Fruit fly (Drosophila melanogaster) whole organism, embryonic: ENCODE data around the gene TTLL1A.

Experiments
- Adf1 ChIP-seq: fragments of 200-800 bp; sonication (Bioruptor generic); IDR thresholded peaks from 2 replicates; pipeline ENCODE4 v1.3.6; 2022; ENCODE audit warnings: missing biosample characterization, missing genetic modification characterization
- C15 ChIP-seq: fragments of 200-800 bp; sonication (Bioruptor generic); IDR thresholded peaks from 3 replicates; pipeline ENCODE4 v1.3.6; 2022; ENCODE audit warnings: missing biosample characterization, missing genetic modification characterization
- CG13123 ChIP-seq: fragments of 200-800 bp; sonication (Bioruptor generic); optimal IDR thresholded peaks from 2 replicates; lab custom pipeline; 2016; ENCODE audit warnings: missing biosample characterization, missing genetic modification characterization
- CG14050 ChIP-seq: fragments of 200-800 bp; sonication (Bioruptor generic); IDR thresholded peaks from 3 replicates; pipeline ENCODE4 v1.3.6; 2022; ENCODE audit warnings: missing biosample characterization, missing genetic modification characterization
- CG1529 ChIP-seq: fragments of 200-800 bp; sonication (Bioruptor generic); optimal IDR thresholded peaks from 3 replicates; lab custom pipeline; 2018; ENCODE audit warnings: missing biosample characterization, missing genetic modification characterization
- CG16863 ChIP-seq: fragments of 200-800 bp; sonication (Bioruptor generic); optimal IDR thresholded peaks from 3 replicates; lab custom pipeline; 2016; ENCODE audit warnings: missing biosample characterization, missing genetic modification characterization
- CG17328 ChIP-seq: fragments of 200-800 bp; sonication (Bioruptor generic); IDR thresholded peaks from 2 replicates; pipeline ENCODE4 v1.3.6; 2022; ENCODE audit warnings: missing biosample characterization, missing genetic modification characterization
- CG17802 ChIP-seq: fragments of 200-800 bp; sonication (Bioruptor generic); optimal IDR thresholded peaks from 2 replicates; lab custom pipeline; 2018; ENCODE audit warnings: missing biosample characterization, mild to moderate bottlenecking, missing genetic modification characterization, moderate library complexity
- CG2116 ChIP-seq: fragments of 200-800 bp; sonication (Bioruptor generic); optimal IDR thresholded peaks from 3 replicates; lab custom pipeline; 2018; ENCODE audit warnings: missing biosample characterization, mild to moderate bottlenecking, missing genetic modification characterization
- CG32532 ChIP-seq: fragments of 200-800 bp; sonication (Bioruptor generic); IDR thresholded peaks from 2 replicates; pipeline ENCODE4 v1.3.6; 2022; ENCODE audit warnings: missing biosample characterization, missing genetic modification characterization
- CG3726 ChIP-seq: fragments of 200-800 bp; sonication (Bioruptor generic); IDR thresholded peaks from 3 replicates; pipeline ENCODE4, ENCODE4 v1.3.6; 2022; ENCODE audit warnings: missing biosample characterization, missing genetic modification characterization
- CG4820 ChIP-seq: fragments of 200-800 bp; sonication (Bioruptor generic); optimal IDR thresholded peaks from 3 replicates; lab custom pipeline; 2016; ENCODE audit warnings: missing biosample characterization, missing genetic modification characterization
- CG4854 ChIP-seq: fragments of 200-800 bp; sonication (Bioruptor generic); optimal IDR thresholded peaks from 2 replicates; lab custom pipeline; 2016; ENCODE audit warnings: missing biosample characterization, missing genetic modification characterization, inconsistent platforms
- CG6765 ChIP-seq: fragments of 200-800 bp; sonication (Bioruptor generic); optimal IDR thresholded peaks from 3 replicates; lab custom pipeline; 2017; ENCODE audit warnings: missing biosample characterization, mild to moderate bottlenecking, missing genetic modification characterization
- CG6813 ChIP-seq: fragments of 200-800 bp; sonication (Bioruptor generic); optimal IDR thresholded peaks from 2 replicates; lab custom pipeline; 2017; ENCODE audit warnings: missing biosample characterization, missing genetic modification characterization, mild to moderate bottlenecking, moderate library complexity, missing genetic modification reagents
- CG7372 ChIP-seq: fragments of 200-800 bp; sonication (Bioruptor generic); IDR thresholded peaks from 2 replicates; pipeline ENCODE4 v1.3.6; 2022; ENCODE audit warnings: missing biosample characterization, missing genetic modification characterization
- CG8359 ChIP-seq: fragments of 200-800 bp; sonication (Bioruptor generic); optimal IDR thresholded peaks from 2 replicates; lab custom pipeline; 2017; ENCODE audit warnings: missing biosample characterization, mild to moderate bottlenecking, missing genetic modification characterization, borderline replicate concordance
- Doc3 ChIP-seq: fragments of 200-800 bp; sonication (Bioruptor generic); IDR thresholded peaks from 3 replicates; pipeline ENCODE4 v1.3.6; 2022; ENCODE audit warnings: missing biosample characterization, missing genetic modification characterization; ENCODE audit not compliant: partially characterized antibody
- Dp ChIP-seq: fragments of 200-800 bp; sonication (Bioruptor generic); optimal IDR thresholded peaks from 2 replicates; lab custom pipeline; 2018; ENCODE audit warnings: missing biosample characterization, mild to moderate bottlenecking, missing genetic modification characterization, moderate library complexity
- Drgx ChIP-seq: fragments of 200-800 bp; sonication (Bioruptor generic); IDR thresholded peaks from 2 replicates; pipeline ENCODE4 v1.3.6; 2022; ENCODE audit warnings: missing biosample characterization, missing genetic modification characterization
- GATAe ChIP-seq: fragments of 200-800 bp; sonication (Bioruptor generic); conservative IDR thresholded peaks from 2 replicates; pipeline ENCODE4 v1.3.6; 2022; ENCODE audit warnings: missing biosample characterization, missing genetic modification characterization
- HmgZ ChIP-seq: fragments of 200-800 bp; sonication (Bioruptor generic); optimal IDR thresholded peaks from 2 replicates; lab custom pipeline; 2018; ENCODE audit warnings: missing biosample characterization, mild to moderate bottlenecking, missing genetic modification characterization
- Hmr ChIP-seq: fragments of 200-800 bp; sonication (Bioruptor generic); optimal IDR thresholded peaks from 3 replicates; lab custom pipeline; 2017; ENCODE audit warnings: mild to moderate bottlenecking, missing biosample characterization, missing genetic modification reagents, missing genetic modification characterization
- Lhr ChIP-seq: fragments of 200-800 bp; sonication (Bioruptor generic); optimal IDR thresholded peaks from 3 replicates; lab custom pipeline; 2017; ENCODE audit warnings: mild to moderate bottlenecking, missing biosample characterization, missing genetic modification reagents, missing genetic modification characterization
- NfI ChIP-seq: fragments of 200-800 bp; sonication (Bioruptor generic); optimal IDR thresholded peaks from 3 replicates; lab custom pipeline; 2018; ENCODE audit warnings: missing biosample characterization, mild to moderate bottlenecking, missing genetic modification characterization, moderate library complexity
- Opbp ChIP-seq: fragments of 200-800 bp; sonication (Bioruptor generic); IDR thresholded peaks from 3 replicates; pipeline ENCODE4 v1.3.6; 2022; ENCODE audit warnings: missing biosample characterization, missing genetic modification characterization; ENCODE audit not compliant: partially characterized antibody
- Six4 ChIP-seq: fragments of 200-800 bp; sonication (Bioruptor generic); optimal IDR thresholded peaks from 2 replicates; lab custom pipeline; 2016; ENCODE audit warnings: missing biosample characterization, missing genetic modification characterization
- Stat92E ChIP-seq, 3 experiments: fragments of >200 bp in 2 of 3; fragments of 200-800 bp in 1 of 3; sonication (Bioruptor generic) in 1 of 3; optimal IDR thresholded peaks; 2 replicates each; lab custom pipeline; 2017 to 2019; ENCODE audit warnings: missing biosample characterization in 3 of 3, missing genetic modification characterization in 3 of 3, mild to moderate bottlenecking in 1 of 3, moderate library complexity in 1 of 3
- TFAM ChIP-seq: fragments of 200-800 bp; sonication (Bioruptor generic); optimal IDR thresholded peaks from 2 replicates; lab custom pipeline; 2017; ENCODE audit warnings: missing biosample characterization, missing genetic modification characterization, inconsistent platforms
- ac ChIP-seq: fragments of 200-800 bp; sonication (Bioruptor generic); optimal IDR thresholded peaks from 3 replicates; lab custom pipeline; 2017; ENCODE audit warnings: missing biosample characterization, mild to moderate bottlenecking, missing genetic modification characterization
- ash1 ChIP-seq: fragments of 200-800 bp; sonication (Bioruptor generic); optimal IDR thresholded peaks from 2 replicates; lab custom pipeline; 2018; ENCODE audit warnings: missing biosample characterization, mild to moderate bottlenecking, missing genetic modification characterization
- psq ChIP-seq: fragments of 200-800 bp; sonication (Bioruptor generic); optimal IDR thresholded peaks from 2 replicates; lab custom pipeline; 2017; ENCODE audit warnings: missing biosample characterization, missing genetic modification characterization
- sima ChIP-seq: fragments of 200-800 bp; sonication (Bioruptor generic); optimal IDR thresholded peaks from 2 replicates; lab custom pipeline; 2016; ENCODE audit warnings: missing biosample characterization, missing genetic modification characterization

Gene TTLL1A

DNA sequence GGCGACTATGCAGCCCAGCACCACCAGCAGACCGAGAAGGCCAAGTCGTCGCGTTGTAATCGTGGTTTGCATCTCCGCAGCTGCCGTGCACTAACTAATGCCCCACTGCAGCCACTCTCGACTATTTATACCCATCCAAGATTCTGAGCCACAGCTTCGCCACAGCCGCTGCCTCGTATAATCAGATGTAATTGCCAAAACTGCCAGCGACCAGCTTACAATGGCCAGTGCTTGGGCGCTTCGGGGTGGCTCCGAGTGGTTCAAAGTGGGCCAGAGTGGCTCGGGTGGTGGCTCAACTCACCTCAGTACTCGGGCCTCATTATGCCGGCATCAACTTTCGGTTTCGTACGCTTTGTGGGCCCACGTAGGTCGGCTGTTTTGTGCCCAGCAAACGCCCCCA is 21.3 kb upstream of the TTLL1A start, which contains the start of gene CG34327:
CG34327 (minus strand) TSS at position 101 of the 400 bp plus-strand sequence.
- no peak for TF ChIP-seq HmgZ (tag; lab: Kevin White, UChicago)
- TF ChIP-seq CG8359 (GFP tag; lab: Kevin White, UChicago), result no peak
- no peak for TF ChIP-seq Dp (GFP tag; lab: Kevin White, UChicago)
- no peak for TF ChIP-seq CG1529
- TF ChIP-seq CG17802 (tag; lab: Kevin White, UChicago), result no peak
- no peak for TF ChIP-seq GATAe (GFP tag; lab: Robert Waterston, UW)
- TF ChIP-seq CG32532 (GFP tag; lab: Robert Waterston, UW), result no peak
- TF ChIP-seq Opbp (GFP tag; lab: Robert Waterston, UW), result no peak

- peak; percentile 73 for TF ChIP-seq CG7372
- TF ChIP-seq Hmr (GFP tag; lab: Kevin White, UChicago), result no peak
Observed at dm6 chrX:17221142-17221541, 18.7 kb upstream of the TTLL1A start, which contains the start of gene CG5172. CG5172 (plus strand) TSS chrX:17221442.

- TF ChIP-seq Drgx (GFP tag; lab: Robert Waterston, UW), result peak; percentile 34; the same call in 1 of the 2 replicates
- no peak for TF ChIP-seq CG14050 (GFP tag; lab: Robert Waterston, UW)
Observed at dm6 chrX:17218232-17218951, 16.0 kb upstream of the TTLL1A start, which contains the start of gene CG12998. CG12998 (plus strand) TSS chrX:17218667.

DNA sequence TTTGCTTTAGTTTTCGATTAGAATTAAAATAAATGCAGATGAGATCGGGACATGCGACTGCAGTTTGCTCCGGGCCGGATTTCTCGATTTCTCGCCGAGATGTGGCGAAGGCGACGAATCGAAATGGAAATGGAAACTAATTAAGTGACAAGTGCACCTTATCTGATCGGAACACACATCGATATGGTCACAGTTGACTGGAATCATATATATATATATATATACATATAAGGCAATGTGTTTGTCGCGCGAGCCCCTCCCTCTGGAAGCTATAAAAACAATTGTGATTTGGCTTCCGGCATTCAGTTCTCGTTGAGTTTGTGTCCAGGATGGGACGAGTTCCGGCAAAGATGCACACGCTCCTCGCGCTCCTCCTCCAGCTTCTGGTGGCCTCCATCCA is 12.6 kb upstream of the TTLL1A start, which contains the start of gene CG5162:
CG5162 (plus strand) TSS at position 301 of the 400 bp plus-strand sequence.
- TF ChIP-seq CG13123 (GFP tag; lab: Kevin White, UChicago) (no peak), CG16863 (GFP tag; lab: Kevin White, UChicago) (no peak), CG17328 (GFP tag; lab: Robert Waterston, UW) (no peak), sima (GFP tag; lab: Kevin White, UChicago) (no peak), Six4 (no peak), NfI (GFP tag; lab: Kevin White, UChicago) (no peak), Lhr (GFP tag; lab: Kevin White, UChicago) (no peak), CG4820 (GFP tag; lab: Kevin White, UChicago) (no peak), CG4854 (GFP tag; lab: Kevin White, UChicago) (no peak), TFAM (GFP tag; lab: Kevin White, UChicago) (no peak), CG6813 (no peak), Doc3 (no peak), ash1 (GFP tag; lab: Kevin White, UChicago) (no peak), CG6765 (no peak)

- no peak for TF ChIP-seq ac (GFP tag; lab: Kevin White, UChicago)
- TF ChIP-seq psq (GFP tag; lab: Kevin White, UChicago), result no peak
- no peak for TF ChIP-seq CG3726 (GFP tag; lab: Robert Waterston, UW)
- no peak for TF ChIP-seq Adf1 (GFP tag; lab: Robert Waterston, UW)
- no peak for TF ChIP-seq CG2116 (GFP tag; lab: Kevin White, UChicago)
- no peak for TF ChIP-seq C15 (GFP tag; lab: Robert Waterston, UW)
- no peak for TF ChIP-seq Stat92E (GFP tag; optimal IDR thresholded peaks at IDR 0.05; lab: Kevin White, UChicago)
Observed at dm6 chrX:17212007-17212406, 9.6 kb upstream of the TTLL1A start, which contains the start of gene CG18258. CG18258 (plus strand) TSS chrX:17212307.
